Fruit fly (Drosophila melanogaster): ENCODE data around the gene Jon65Ai.

Jon65Ai gene

DNA sequence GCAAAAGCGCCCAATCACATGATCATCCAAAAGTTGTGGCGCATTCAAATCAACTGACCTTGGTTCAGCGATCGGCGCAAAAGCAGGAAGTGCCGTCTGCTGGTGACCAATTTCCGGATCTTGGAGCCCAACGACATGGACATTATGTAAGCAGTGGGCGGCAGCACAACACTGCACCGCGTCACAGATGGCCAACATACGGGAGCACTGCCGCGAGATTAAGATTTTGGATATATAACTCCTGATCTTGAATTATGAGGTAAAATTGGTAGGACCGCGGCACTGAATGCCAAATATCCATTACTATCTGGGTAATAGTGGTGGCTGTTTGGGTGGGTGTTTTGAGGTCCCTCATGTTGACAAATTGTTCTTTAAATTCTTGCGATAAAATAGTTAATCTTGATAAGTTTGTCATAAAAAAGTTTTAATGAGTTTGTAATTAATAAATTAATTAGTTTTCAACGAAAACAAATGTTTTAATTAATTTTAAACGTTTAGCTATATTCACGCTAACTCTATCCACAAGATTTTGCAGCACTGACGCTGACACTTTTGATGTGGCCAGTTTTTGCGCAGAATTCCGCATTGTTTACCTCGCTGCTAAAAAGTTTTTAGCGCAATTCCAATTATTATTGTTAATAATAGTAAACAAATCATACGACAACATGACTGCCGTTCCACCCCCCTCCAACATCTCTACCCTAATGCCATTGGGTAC is 20.9 kb upstream of the Jon65Ai start, which contains the start of the genes CG13295 and CG6610 (continued):
- peak; percentile 23; the same call in 1 of the 4 replicates for TF ChIP-seq Gug (GFP tag; IDR thresholded peaks at IDR 0.05)
- peak; percentile 59 for TF ChIP-seq zen (tag; optimal IDR thresholded peaks at IDR 0.05)
- TF ChIP-seq D (optimal IDR thresholded peaks at IDR 0.05): no peak
- peak; percentile 17 for TF ChIP-seq D (GFP tag; optimal IDR thresholded peaks at IDR 0.05)
- no peak for TF ChIP-seq eyg (GFP tag; optimal IDR thresholded peaks at IDR 0.05)
- peak; percentile 1 for TF ChIP-seq Spps (tag; optimal IDR thresholded peaks at IDR 0.05)
- TF ChIP-seq CG8359 (GFP tag; optimal IDR thresholded peaks at IDR 0.05; ENCODE audit: borderline replicate concordance): no peak
- TF ChIP-seq ranshi (GFP tag; IDR thresholded peaks at IDR 0.05): peak; percentile 33; the same call in 1 of the 2 replicates
- peak; percentile 61 for TF ChIP-seq ftz-f1 (GFP tag; optimal IDR thresholded peaks at IDR 0.05)
- peak; percentile 76 for TF ChIP-seq CG2678 (tag; optimal IDR thresholded peaks at IDR 0.05)
- peak; percentile 69 for TF ChIP-seq CG15269 (tag; optimal IDR thresholded peaks at IDR 0.05)
- peak; percentile 19; the same call in 1 of the 3 replicates for TF ChIP-seq ken (GFP tag; IDR thresholded peaks at IDR 0.05)
- TF ChIP-seq CG12071 (GFP tag; optimal IDR thresholded peaks at IDR 0.05): no peak
- peak; percentile 31 for TF ChIP-seq HLH54F (GFP tag; optimal IDR thresholded peaks at IDR 0.05)
- no peak for TF ChIP-seq stc (GFP tag; IDR thresholded peaks at IDR 0.05)
- TF ChIP-seq CG5245 (GFP tag; optimal IDR thresholded peaks at IDR 0.05): no peak
- TF ChIP-seq CG2199 (GFP tag; IDR thresholded peaks at IDR 0.05): no peak
- TF ChIP-seq CG11504 (tag; optimal IDR thresholded peaks at IDR 0.05): peak; percentile 64
- TF ChIP-seq CG7963 (GFP tag; IDR thresholded peaks at IDR 0.05; ENCODE audit: partially characterized antibody): no peak
- peak; percentile 64 for TF ChIP-seq dmrt11E (tag; optimal IDR thresholded peaks at IDR 0.05)
- peak; percentile 62 for TF ChIP-seq Hsf (GFP tag; optimal IDR thresholded peaks at IDR 0.05)
- no peak for TF ChIP-seq CG13123 (GFP tag; optimal IDR thresholded peaks at IDR 0.05)
- TF ChIP-seq otp (GFP tag; IDR thresholded peaks at IDR 0.05): no peak
- peak; percentile 42 for TF ChIP-seq CG16815 (GFP tag; optimal IDR thresholded peaks at IDR 0.05)
- TF ChIP-seq her (GFP tag; optimal IDR thresholded peaks at IDR 0.05): no peak
- TF ChIP-seq Bteb2 (GFP tag; optimal IDR thresholded peaks at IDR 0.05): peak; percentile 36
- TF ChIP-seq slou (GFP tag; optimal IDR thresholded peaks at IDR 0.05): peak; percentile 47
- TF ChIP-seq pnt (GFP tag; optimal IDR thresholded peaks at IDR 0.05): peak; percentile 7
- TF ChIP-seq mam (GFP tag; optimal IDR thresholded peaks at IDR 0.05): peak; percentile 67
- peak; percentile 59 for TF ChIP-seq CG15514 (GFP tag; optimal IDR thresholded peaks at IDR 0.05)
- TF ChIP-seq gem (tag; optimal IDR thresholded peaks at IDR 0.05): peak; percentile 78
- TF ChIP-seq Xrp1 (GFP tag; IDR thresholded peaks at IDR 0.05): peak; percentile 70
- peak; percentile 73 for TF ChIP-seq grau (tag; optimal IDR thresholded peaks at IDR 0.05)
- TF ChIP-seq Six4 (GFP tag; optimal IDR thresholded peaks at IDR 0.05): no peak
- TF ChIP-seq Side (GFP tag; optimal IDR thresholded peaks at IDR 0.05): peak; percentile 29
- TF ChIP-seq odd (GFP tag; optimal IDR thresholded peaks at IDR 0.05): peak; percentile 1
- TF ChIP-seq CG9609 (GFP tag; optimal IDR thresholded peaks at IDR 0.05): peak; percentile 31
- peak; percentile 55 to 88 for TF ChIP-seq Pdp1 (GFP tag; optimal IDR thresholded peaks at IDR 0.05)
- peak; percentile 75 for TF ChIP-seq CG10543 (GFP tag; optimal IDR thresholded peaks at IDR 0.05)
- TF ChIP-seq Oli (tag; optimal IDR thresholded peaks at IDR 0.05): peak; percentile 56
- peak; percentile 54 for TF ChIP-seq klu (GFP tag; IDR thresholded peaks at IDR 0.05)
- no peak for TF ChIP-seq NC2α (GFP tag; optimal IDR thresholded peaks at IDR 0.05)
- TF ChIP-seq CG4360 (GFP tag; IDR thresholded peaks at IDR 0.05): no peak
- no peak for TF ChIP-seq Lpt (GFP tag; optimal IDR thresholded peaks at IDR 0.05)
- no peak for TF ChIP-seq Atf3 (GFP tag; optimal IDR thresholded peaks at IDR 0.05)
- no peak for TF ChIP-seq maf-S (GFP tag; optimal IDR thresholded peaks at IDR 0.05)
- TF ChIP-seq CG17385 (GFP tag; optimal IDR thresholded peaks at IDR 0.05): peak; percentile 55
- TF ChIP-seq gcm (GFP tag; optimal IDR thresholded peaks at IDR 0.05): peak; percentile 11
- peak; percentile 62 for TF ChIP-seq CG13894 (tag; optimal IDR thresholded peaks at IDR 0.05)
- peak; percentile 72 for TF ChIP-seq Rfx (GFP tag; IDR thresholded peaks at IDR 0.05)
